Fruit fly (Drosophila melanogaster) Kc167 (cell line): Measurements from ENCODE around the gene Dnai2.

ENCODE experiments used
- Myc ChIP-seq: fragments of >200 bp; optimal IDR thresholded peaks from 2 replicates; lab custom pipeline; 2017; ENCODE audit warnings: missing external identifiers
- Sin3A ChIP-seq: fragments of >200 bp; optimal IDR thresholded peaks from 2 replicates; lab custom pipeline; 2018; ENCODE audit warnings: missing external identifiers
- h ChIP-seq: fragments of >200 bp; optimal IDR thresholded peaks from 3 replicates; lab custom pipeline; 2018; ENCODE audit warnings: missing external identifiers
- insv ChIP-seq: fragments of >200 bp; optimal IDR thresholded peaks from 3 replicates; lab custom pipeline; 2018; ENCODE audit warnings: missing external identifiers
- psq ChIP-seq: fragments of >200 bp; optimal IDR thresholded peaks from 2 replicates; lab custom pipeline; 2017; ENCODE audit warnings: missing external identifiers
- ttk ChIP-seq: sonication (Bioruptor generic); optimal IDR thresholded peaks from 2 replicates; lab custom pipeline; 2017; ENCODE audit warnings: missing external identifiers

Dnai2 gene

dm6 chr3L:11699163-11699562 is at the start of gene Dnai2:
TSS of gene Dnai2 (minus strand) at chr3L:11699263.
- TF ChIP-seq h (lab: Kevin White, UChicago) (no peak), ttk (lab: Kevin White, UChicago) (no peak), Myc (lab: Kevin White, UChicago) (no peak), Sin3A (lab: Kevin White, UChicago) (no peak), insv (lab: Kevin White, UChicago) (no peak), psq (lab: Kevin White, UChicago) (no peak)

- TF ChIP-seq ttk (lab: Kevin White, UChicago), result no peak
- no peak for TF ChIP-seq Sin3A (lab: Kevin White, UChicago)
- TF ChIP-seq psq (lab: Kevin White, UChicago), result no peak
- no peak for TF ChIP-seq insv (lab: Kevin White, UChicago)
- TF ChIP-seq h (lab: Kevin White, UChicago), result no peak
- no peak for TF ChIP-seq Myc (lab: Kevin White, UChicago)
These were observed 32.8 kb upstream of the Dnai2 start, which contains the start of gene CG32087 for dm6 chr3L:11731841-11732240. TSS of gene CG32087 (plus strand) at chr3L:11732141.

dm6 chr3L:11728147-11728546 is 29.1 kb upstream of the Dnai2 start, which contains the start of gene sunn:
TSS of gene sunn (plus strand) at chr3L:11728348.
- TF ChIP-seq Myc (lab: Kevin White, UChicago) (no peak), Sin3A (lab: Kevin White, UChicago) (no peak), psq (lab: Kevin White, UChicago) (no peak), ttk (lab: Kevin White, UChicago) (no peak), h (lab: Kevin White, UChicago) (no peak), insv (lab: Kevin White, UChicago) (no peak)

dm6 chr3L:11721498-11721946 is 22.5 kb upstream of the Dnai2 start:
- TF ChIP-seq Sin3A (lab: Kevin White, UChicago) (no peak), Myc (lab: Kevin White, UChicago) (no peak), h (lab: Kevin White, UChicago) (no peak), insv (lab: Kevin White, UChicago) (no peak), ttk (lab: Kevin White, UChicago) (no peak), psq (lab: Kevin White, UChicago) (no peak)

- TF ChIP-seq Myc (lab: Kevin White, UChicago) (no peak), Sin3A (lab: Kevin White, UChicago) (no peak), psq (lab: Kevin White, UChicago) (no peak), insv (lab: Kevin White, UChicago) (no peak), ttk (lab: Kevin White, UChicago) (no peak), h (lab: Kevin White, UChicago) (no peak)
These were observed 21.7 kb upstream of the Dnai2 start, which contains the start of gene Bmcp for dm6 chr3L:11720780-11721179. TSS of gene Bmcp (plus strand) at chr3L:11720934.

dm6 chr3L:11717993-11718392 is 18.9 kb upstream of the Dnai2 start:
- TF ChIP-seq psq (lab: Kevin White, UChicago) (no peak), Myc (lab: Kevin White, UChicago) (no peak), Sin3A (lab: Kevin White, UChicago) (no peak), h (lab: Kevin White, UChicago) (no peak), insv (lab: Kevin White, UChicago) (no peak), ttk (lab: Kevin White, UChicago) (no peak)

dm6 chr3L:11717300-11717699 is 18.2 kb upstream of the Dnai2 start:
- TF ChIP-seq Myc (lab: Kevin White, UChicago) (no peak), h (lab: Kevin White, UChicago) (no peak), ttk (lab: Kevin White, UChicago) (no peak), Sin3A (lab: Kevin White, UChicago) (no peak), psq (lab: Kevin White, UChicago) (no peak), insv (lab: Kevin White, UChicago) (no peak)

- TF ChIP-seq Myc (lab: Kevin White, UChicago) (no peak), h (lab: Kevin White, UChicago) (no peak), ttk (lab: Kevin White, UChicago) (no peak), Sin3A (lab: Kevin White, UChicago) (no peak), psq (lab: Kevin White, UChicago) (no peak), insv (lab: Kevin White, UChicago) (no peak)
These were observed 17.8 kb upstream of the Dnai2 start for dm6 chr3L:11716899-11717298.

dm6 chr3L:11716347-11716746 is 17.3 kb upstream of the Dnai2 start:
- no peak for TF ChIP-seq insv (lab: Kevin White, UChicago)

- TF ChIP-seq ttk (lab: Kevin White, UChicago) (no peak), h (lab: Kevin White, UChicago) (no peak), Myc (lab: Kevin White, UChicago) (no peak), insv (lab: Kevin White, UChicago) (no peak), psq (lab: Kevin White, UChicago) (no peak), Sin3A (lab: Kevin White, UChicago) (no peak)
These were observed 16.1 kb upstream of the Dnai2 start, which contains the start of gene CG14132 for dm6 chr3L:11715187-11715586. TSS of gene CG14132 (minus strand) at chr3L:11715285.

- no peak for TF ChIP-seq h (lab: Kevin White, UChicago)
These were observed 13.8 kb upstream of the Dnai2 start for dm6 chr3L:11712839-11713238.

dm6 chr3L:11711789-11712188 is 12.7 kb upstream of the Dnai2 start:
- no peak for TF ChIP-seq Myc (lab: Kevin White, UChicago)
- TF ChIP-seq ttk (lab: Kevin White, UChicago), result no peak
- no peak for TF ChIP-seq Sin3A (lab: Kevin White, UChicago)
- no peak for TF ChIP-seq h (lab: Kevin White, UChicago)
- TF ChIP-seq insv (lab: Kevin White, UChicago), result no peak
- TF ChIP-seq psq (lab: Kevin White, UChicago), result no peak
